Worm (Caenorhabditis elegans) whole organism, L3 larva: ENCODE results near the gene dyf-19.

Experiments
- fos-1 ChIP-seq: fragments of 150-350 bp; optimal IDR thresholded peaks from 2 replicates; lab custom pipeline; 2014; ENCODE audit warnings: missing biosample characterization, missing genetic modification characterization
- pqm-1 ChIP-seq: fragments of 150-350 bp; optimal IDR thresholded peaks from 2 replicates; lab custom pipeline; 2017; ENCODE audit warnings: missing biosample characterization, missing genetic modification characterization, inconsistent platforms
- unc-39 ChIP-seq: sonication (generic microtip); optimal IDR thresholded peaks from 4 replicates; lab custom pipeline; 2017; ENCODE audit warnings: missing biosample characterization, missing genetic modification characterization
- zag-1 ChIP-seq: fragments of 150-350 bp; optimal IDR thresholded peaks from 2 replicates; lab custom pipeline; 2014; ENCODE audit warnings: missing biosample characterization, missing genetic modification characterization

ce11 chrV:19625719-19626118 is 870 bp downstream of the dyf-19 start:
- no peak for TF ChIP-seq zag-1 (tag; lab: Kevin White, UChicago)
- TF ChIP-seq unc-39, result no peak
- no peak for TF ChIP-seq pqm-1 (tag; lab: Kevin White, UChicago)
- TF ChIP-seq fos-1, result no peak
